Fruit fly (Drosophila melanogaster) whole organism, embryonic: ENCODE measurements around the gene CG13055.

Experiments used
- Bgb ChIP-seq: fragments of 200-800 bp; sonication (Bioruptor generic); IDR thresholded peaks from 2 replicates; pipeline ENCODE4 v1.3.6; 2022; ENCODE audit warnings: missing biosample characterization, missing genetic modification characterization; ENCODE audit not compliant: partially characterized antibody
- BtbVII ChIP-seq: fragments of 200-800 bp; sonication (Bioruptor generic); optimal IDR thresholded peaks from 3 replicates; lab custom pipeline; 2017; ENCODE audit warnings: missing biosample characterization, mild to moderate bottlenecking, missing genetic modification characterization
- CG10209 ChIP-seq: fragments of 200-800 bp; sonication (Bioruptor generic); optimal IDR thresholded peaks from 3 replicates; lab custom pipeline; 2017; ENCODE audit warnings: missing biosample characterization, mild to moderate bottlenecking, missing genetic modification characterization, missing genetic modification reagents
- CG10274 ChIP-seq: fragments of 200-800 bp; sonication (Bioruptor generic); optimal IDR thresholded peaks from 3 replicates; lab custom pipeline; 2017; ENCODE audit warnings: missing biosample characterization, mild to moderate bottlenecking, missing genetic modification characterization
- CG11247 ChIP-seq: fragments of 200-800 bp; sonication (Bioruptor generic); IDR thresholded peaks from 2 replicates; pipeline ENCODE4 v1.3.6; 2022; ENCODE audit warnings: missing biosample characterization, missing genetic modification characterization
- CG11695 ChIP-seq: fragments of 200-800 bp; sonication (Bioruptor generic); IDR thresholded peaks from 3 replicates; pipeline ENCODE4 v1.3.6; 2022; ENCODE audit warnings: missing biosample characterization, missing genetic modification characterization
- CG14965 ChIP-seq: fragments of 200-800 bp; sonication (Bioruptor generic); optimal IDR thresholded peaks from 2 replicates; lab custom pipeline; 2016; ENCODE audit warnings: missing biosample characterization, missing genetic modification characterization, borderline replicate concordance
- CG15011 ChIP-seq: fragments of 200-800 bp; sonication (Bioruptor generic); optimal IDR thresholded peaks from 3 replicates; lab custom pipeline; 2018; ENCODE audit warnings: missing biosample characterization, mild to moderate bottlenecking, missing genetic modification characterization
- CG15479 ChIP-seq: fragments of 200-800 bp; sonication (Bioruptor generic); optimal IDR thresholded peaks from 3 replicates; lab custom pipeline; 2019; ENCODE audit warnings: missing biosample characterization, mild to moderate bottlenecking, missing genetic modification characterization, moderate library complexity
- CG17802 ChIP-seq: fragments of 200-800 bp; sonication (Bioruptor generic); optimal IDR thresholded peaks from 2 replicates; lab custom pipeline; 2018; ENCODE audit warnings: missing biosample characterization, mild to moderate bottlenecking, missing genetic modification characterization, moderate library complexity
- CG18599 ChIP-seq: fragments of 200-800 bp; sonication (Bioruptor generic); optimal IDR thresholded peaks from 3 replicates; lab custom pipeline; 2017; ENCODE audit warnings: missing biosample characterization, missing genetic modification characterization, mild to moderate bottlenecking, moderate library complexity, missing genetic modification reagents
- CG2199 ChIP-seq: fragments of 200-800 bp; sonication (Bioruptor generic); IDR thresholded peaks from 3 replicates; pipeline ENCODE4 v1.3.6; 2022; ENCODE audit warnings: missing biosample characterization, missing genetic modification characterization
- CG3065 ChIP-seq: fragments of 200-800 bp; sonication (Bioruptor generic); optimal IDR thresholded peaks from 2 replicates; lab custom pipeline; 2016; ENCODE audit warnings: missing biosample characterization, missing genetic modification characterization
- CG33213 ChIP-seq: fragments of 200-800 bp; sonication (Bioruptor generic); optimal IDR thresholded peaks from 3 replicates; lab custom pipeline; 2016; ENCODE audit warnings: missing biosample characterization, missing genetic modification characterization
- CG3407 ChIP-seq: fragments of 200-800 bp; sonication (Bioruptor generic); optimal IDR thresholded peaks from 2 replicates; lab custom pipeline; 2018; ENCODE audit warnings: missing biosample characterization, mild to moderate bottlenecking, missing genetic modification characterization
- CG34224 ChIP-seq: fragments of 200-800 bp; sonication (Bioruptor generic); IDR thresholded peaks from 3 replicates; pipeline ENCODE4 v1.3.6; 2022; ENCODE audit warnings: missing biosample characterization, missing genetic modification characterization; ENCODE audit not compliant: partially characterized antibody
- CG42726 ChIP-seq: fragments of 200-800 bp; sonication (Bioruptor generic); IDR thresholded peaks from 2 replicates; pipeline ENCODE4 v1.3.6; 2022; ENCODE audit warnings: missing biosample characterization, missing genetic modification characterization; ENCODE audit not compliant: partially characterized antibody
- CG4328 ChIP-seq: fragments of 200-800 bp; sonication (Bioruptor generic); optimal IDR thresholded peaks from 3 replicates; lab custom pipeline; 2017; ENCODE audit warnings: missing biosample characterization, missing genetic modification reagents, missing genetic modification characterization
- CG4404 ChIP-seq: fragments of 200-800 bp; sonication (Bioruptor generic); IDR thresholded peaks from 2 replicates; pipeline ENCODE4 v1.3.6; 2022; ENCODE audit warnings: missing biosample characterization, missing genetic modification characterization
- CG6175 ChIP-seq: fragments of 200-800 bp; sonication (Bioruptor generic); IDR thresholded peaks from 3 replicates; pipeline ENCODE4 v1.3.6; 2022; ENCODE audit warnings: missing biosample characterization, missing genetic modification characterization
- CG6272 ChIP-seq: fragments of 200-800 bp; sonication (Bioruptor generic); IDR thresholded peaks from 2 replicates; pipeline ENCODE4 v1.3.6; 2022; ENCODE audit warnings: missing biosample characterization, missing genetic modification characterization
- CG7786 ChIP-seq: fragments of 200-800 bp; sonication (Bioruptor generic); optimal IDR thresholded peaks from 2 replicates; lab custom pipeline; 2016; ENCODE audit warnings: missing biosample characterization, missing genetic modification characterization
- CG8290 ChIP-seq, 3 experiments: fragments of 200-800 bp; sonication (Bioruptor generic); optimal IDR thresholded peaks; 2 replicates each; lab custom pipeline; 2016 to 2019; ENCODE audit warnings: missing biosample characterization in 3 of 3, missing genetic modification characterization in 3 of 3, mild to moderate bottlenecking in 2 of 3, moderate library complexity in 1 of 3
- CG8765 ChIP-seq: fragments of 200-800 bp; sonication (Bioruptor generic); IDR thresholded peaks from 2 replicates; pipeline ENCODE4 v1.3.6; 2022; ENCODE audit warnings: missing biosample characterization, missing genetic modification characterization
- CG9437 ChIP-seq: fragments of 200-800 bp; sonication (Bioruptor generic); optimal IDR thresholded peaks from 2 replicates; lab custom pipeline; 2018; ENCODE audit warnings: missing biosample characterization, mild to moderate bottlenecking, missing genetic modification characterization
- D19B ChIP-seq: fragments of 200-800 bp; sonication (Bioruptor generic); optimal IDR thresholded peaks from 2 replicates; lab custom pipeline; 2017; ENCODE audit warnings: missing biosample characterization, mild to moderate bottlenecking, missing genetic modification characterization
- E2f1 ChIP-seq: fragments of 200-800 bp; sonication (Bioruptor generic); IDR thresholded peaks from 2 replicates; pipeline ENCODE4 v1.3.6; 2022; ENCODE audit warnings: missing biosample characterization, missing genetic modification characterization
- Gsc ChIP-seq: fragments of 200-800 bp; sonication (Bioruptor generic); IDR thresholded peaks from 2 replicates; pipeline ENCODE4 v1.3.6; 2022; ENCODE audit warnings: missing biosample characterization, missing genetic modification characterization
- HLH54F ChIP-seq: fragments of 200-800 bp; sonication (Bioruptor generic); optimal IDR thresholded peaks from 3 replicates; lab custom pipeline; 2016; ENCODE audit warnings: missing biosample characterization, missing genetic modification characterization
- Hr3 ChIP-seq: fragments of 200-800 bp; sonication (Bioruptor generic); optimal IDR thresholded peaks from 3 replicates; lab custom pipeline; 2016; ENCODE audit warnings: missing biosample characterization, missing genetic modification characterization
- Lpt ChIP-seq: fragments of >200 bp; optimal IDR thresholded peaks from 2 replicates; lab custom pipeline; 2018; ENCODE audit warnings: missing biosample characterization, missing genetic modification characterization
- Mes4 ChIP-seq: fragments of 200-800 bp; sonication (Bioruptor generic); optimal IDR thresholded peaks from 2 replicates; lab custom pipeline; 2016; ENCODE audit warnings: missing biosample characterization, missing genetic modification characterization
- NC2α ChIP-seq: fragments of 200-800 bp; sonication (Bioruptor generic); optimal IDR thresholded peaks from 2 replicates; lab custom pipeline; 2016; ENCODE audit warnings: missing biosample characterization, missing genetic modification characterization
- Ptx1 ChIP-seq: fragments of 200-800 bp; sonication (Bioruptor generic); IDR thresholded peaks from 2 replicates; pipeline ENCODE4 v1.3.6; 2022; ENCODE audit warnings: missing biosample characterization, missing genetic modification characterization
- TFAM ChIP-seq: fragments of 200-800 bp; sonication (Bioruptor generic); optimal IDR thresholded peaks from 2 replicates; lab custom pipeline; 2017; ENCODE audit warnings: missing biosample characterization, missing genetic modification characterization, inconsistent platforms
- ap ChIP-seq: fragments of 200-800 bp; sonication (Bioruptor generic); IDR thresholded peaks from 2 replicates; pipeline ENCODE4 v1.3.6; 2022; ENCODE audit warnings: missing biosample characterization, missing genetic modification characterization
- dan ChIP-seq: fragments of 200-800 bp; sonication (Bioruptor generic); IDR thresholded peaks from 2 replicates; pipeline ENCODE4 v1.3.6; 2022; ENCODE audit warnings: missing biosample characterization, missing genetic modification characterization
- dpn ChIP-seq, 2 experiments: fragments of 200-800 bp; sonication (Bioruptor generic); optimal IDR thresholded peaks; 3 replicates each; lab custom pipeline; 2016; ENCODE audit warnings: missing biosample characterization in 2 of 2, missing genetic modification characterization in 2 of 2
- eve ChIP-seq, 2 experiments: fragments of >200 bp; optimal IDR thresholded peaks; 2 replicates each; lab custom pipeline; 2017; ENCODE audit warnings: missing biosample characterization in 2 of 2, missing genetic modification characterization in 2 of 2
- gfzf ChIP-seq: fragments of 200-800 bp; sonication (Bioruptor generic); optimal IDR thresholded peaks from 2 replicates; lab custom pipeline; 2016; ENCODE audit warnings: missing biosample characterization, mild to moderate bottlenecking, missing genetic modification characterization, moderate library complexity
- gro ChIP-seq: fragments of 200-800 bp; sonication (Bioruptor generic); optimal IDR thresholded peaks from 2 replicates; lab custom pipeline; 2016; ENCODE audit warnings: missing biosample characterization, missing genetic modification characterization
- kni ChIP-seq: fragments of 200-800 bp; sonication (Bioruptor generic); optimal IDR thresholded peaks from 3 replicates; lab custom pipeline; 2017; ENCODE audit warnings: mild to moderate bottlenecking, missing biosample characterization, missing genetic modification reagents, missing genetic modification characterization
- maf-S ChIP-seq: fragments of 200-800 bp; sonication (Bioruptor generic); optimal IDR thresholded peaks from 2 replicates; lab custom pipeline; 2016; ENCODE audit warnings: missing biosample characterization, missing genetic modification characterization
- p53 ChIP-seq: fragments of 200-800 bp; sonication (Bioruptor generic); optimal IDR thresholded peaks from 2 replicates; lab custom pipeline; 2016; ENCODE audit warnings: missing biosample characterization, missing genetic modification characterization
- prd ChIP-seq, 3 experiments: fragments of >200 bp in 2 of 3; fragments of 200-800 bp in 1 of 3; sonication (Bioruptor generic) in 1 of 3; optimal IDR thresholded peaks in 2 of 3; IDR thresholded peaks in 1 of 3; 2 replicates in 2 of 3; 3 replicates in 1 of 3; pipeline versions ENCODE4 v1.3.6 to Lab custom; 2017 to 2022; ENCODE audit warnings: missing biosample characterization in 1 of 3, missing genetic modification characterization in 1 of 3
- schlank ChIP-seq: fragments of 200-800 bp; sonication (Bioruptor generic); optimal IDR thresholded peaks from 2 replicates; lab custom pipeline; 2018; ENCODE audit warnings: missing biosample characterization, mild to moderate bottlenecking, missing genetic modification characterization
- seq ChIP-seq: fragments of 200-800 bp; sonication (Bioruptor generic); IDR thresholded peaks from 2 replicates; pipeline ENCODE4 v1.3.6; 2022; ENCODE audit warnings: missing biosample characterization, missing genetic modification characterization
- sima ChIP-seq: fragments of 200-800 bp; sonication (Bioruptor generic); optimal IDR thresholded peaks from 2 replicates; lab custom pipeline; 2016; ENCODE audit warnings: missing biosample characterization, missing genetic modification characterization
- sna ChIP-seq: fragments of 200-800 bp; sonication (Bioruptor generic); IDR thresholded peaks from 2 replicates; pipeline ENCODE4 v1.3.6; 2022; ENCODE audit warnings: missing biosample characterization, missing genetic modification characterization; ENCODE audit not compliant: partially characterized antibody
- zen ChIP-seq: fragments of 200-800 bp; sonication (Bioruptor generic); optimal IDR thresholded peaks from 3 replicates; lab custom pipeline; 2018; ENCODE audit warnings: missing biosample characterization, mild to moderate bottlenecking, missing genetic modification characterization, moderate library complexity

CG13055 gene

DNA sequence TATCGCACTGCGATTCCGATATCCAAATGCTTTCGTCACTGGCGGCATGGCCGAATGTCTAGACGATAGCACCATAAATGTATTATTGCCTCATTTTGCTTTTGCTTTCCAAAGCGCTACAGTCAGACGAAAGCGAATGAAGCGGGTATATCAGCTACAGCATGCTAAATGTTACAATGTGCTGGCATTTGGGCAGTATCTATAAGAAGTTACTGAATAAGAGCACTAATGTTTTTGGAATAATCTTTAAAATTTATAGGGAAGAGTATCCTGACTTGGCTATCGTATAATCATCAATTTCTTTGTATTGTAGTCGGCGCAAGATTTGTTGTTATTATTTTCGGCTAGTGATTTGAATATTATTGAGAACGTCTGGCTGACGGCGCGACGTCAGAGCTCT is 48.9 kb downstream of the CG13055 start (continued):
- TF ChIP-seq CG11695 = peak; percentile 79
- peak; percentile 78 for TF ChIP-seq HLH54F (GFP tag; lab: Kevin White, UChicago)
- peak; percentile 58 for TF ChIP-seq schlank (tag; lab: Kevin White, UChicago)
- TF ChIP-seq Bgb (GFP tag; lab: Robert Waterston, UW) = no peak
- TF ChIP-seq prd (optimal IDR thresholded peaks at IDR 0.05; lab: Kevin White, UChicago) = no peak
- peak; percentile 86 for TF ChIP-seq prd (GFP tag; IDR thresholded peaks at IDR 0.05; lab: Robert Waterston, UW)
- TF ChIP-seq sna = no peak
- no peak; the same call in 1 of the 2 replicates for TF ChIP-seq CG11247
- peak; percentile 91 for TF ChIP-seq gro (GFP tag; lab: Kevin White, UChicago)
- peak; percentile 75 for TF ChIP-seq D19B (GFP tag; lab: Kevin White, UChicago)
- peak; percentile 75 for TF ChIP-seq E2f1 (GFP tag; lab: Robert Waterston, UW)
- peak; percentile 64; the same call in 1 of the 2 replicates for TF ChIP-seq ap (GFP tag; lab: Robert Waterston, UW)
- no peak for TF ChIP-seq CG15479 (GFP tag; lab: Kevin White, UChicago)
- no peak for TF ChIP-seq kni (GFP tag; lab: Kevin White, UChicago)
- no peak for TF ChIP-seq Lpt (GFP tag; lab: Kevin White, UChicago)
- peak; percentile 70 for TF ChIP-seq CG10274 (GFP tag; lab: Kevin White, UChicago)
- TF ChIP-seq NC2α (GFP tag; lab: Kevin White, UChicago) = no peak
- TF ChIP-seq CG34224 (GFP tag; lab: Robert Waterston, UW) = no peak
- TF ChIP-seq CG42726 = no peak
- TF ChIP-seq CG6272 (GFP tag; lab: Robert Waterston, UW) = no peak
- TF ChIP-seq eve (GFP tag; optimal IDR thresholded peaks at IDR 0.05; lab: Kevin White, UChicago) = peak in 1 of 2 experiments; percentile 35
- no peak for TF ChIP-seq dan
- peak; percentile 73 for TF ChIP-seq BtbVII
- peak; percentile 9 for TF ChIP-seq Mes4 (GFP tag; lab: Kevin White, UChicago)
- no peak for TF ChIP-seq CG8765
- peak; percentile 33 for TF ChIP-seq CG17802 (tag; lab: Kevin White, UChicago)
- TF ChIP-seq CG7786 (GFP tag; lab: Kevin White, UChicago) = peak; percentile 78
- peak; percentile 90 for TF ChIP-seq CG18599 (GFP tag; lab: Kevin White, UChicago)
- TF ChIP-seq CG6175 (GFP tag; lab: Robert Waterston, UW) = peak; percentile 77; the same call in 2 of the 3 replicates
- no peak for TF ChIP-seq CG8290 (GFP tag; optimal IDR thresholded peaks at IDR 0.05; lab: Kevin White, UChicago)
- TF ChIP-seq CG8290 (tag; optimal IDR thresholded peaks at IDR 0.05; lab: Kevin White, UChicago) = peak in 1 of 2 experiments; percentile 94
- peak; percentile 71 to 91 for TF ChIP-seq dpn (GFP tag; optimal IDR thresholded peaks at IDR 0.05; lab: Kevin White, UChicago)
- peak; percentile 72 for TF ChIP-seq maf-S (GFP tag; lab: Kevin White, UChicago)
- TF ChIP-seq CG4328 = peak; percentile 7
- TF ChIP-seq sima (GFP tag; lab: Kevin White, UChicago) = no peak
- peak; percentile 84 for TF ChIP-seq Ptx1 (GFP tag; lab: Robert Waterston, UW)
- TF ChIP-seq CG4404 (GFP tag; lab: Robert Waterston, UW) = peak; percentile 53
- TF ChIP-seq seq = peak; percentile 65
- no peak for TF ChIP-seq p53 (GFP tag; lab: Kevin White, UChicago)
- TF ChIP-seq Hr3 (GFP tag; lab: Kevin White, UChicago) = peak; percentile 52
- TF ChIP-seq CG9437 (GFP tag; lab: Kevin White, UChicago) = peak; percentile 30
- TF ChIP-seq gfzf (GFP tag; lab: Kevin White, UChicago) = no peak
- TF ChIP-seq Gsc = peak; percentile 44; the same call in 1 of the 2 replicates
- peak; percentile 69 for TF ChIP-seq CG15011 (GFP tag; lab: Kevin White, UChicago)
- TF ChIP-seq CG14965 = peak; percentile 12
- peak; percentile 66 for TF ChIP-seq CG33213 (GFP tag; lab: Kevin White, UChicago)
- peak; percentile 41 for TF ChIP-seq CG3407 (GFP tag; lab: Kevin White, UChicago)
- TF ChIP-seq CG3065 (GFP tag; lab: Kevin White, UChicago) = peak; percentile 3
- TF ChIP-seq CG10209 (GFP tag; lab: Kevin White, UChicago) = peak; percentile 79
- TF ChIP-seq zen = no peak
- TF ChIP-seq TFAM = no peak
- TF ChIP-seq CG2199 = no peak
